Fruit fly (Drosophila melanogaster): ENCODE results near the gene Ir7e.
A peak's percentile ranks its signal among the peaks of the same experiment; 100 is the strongest.

Ir7e gene

DNA sequence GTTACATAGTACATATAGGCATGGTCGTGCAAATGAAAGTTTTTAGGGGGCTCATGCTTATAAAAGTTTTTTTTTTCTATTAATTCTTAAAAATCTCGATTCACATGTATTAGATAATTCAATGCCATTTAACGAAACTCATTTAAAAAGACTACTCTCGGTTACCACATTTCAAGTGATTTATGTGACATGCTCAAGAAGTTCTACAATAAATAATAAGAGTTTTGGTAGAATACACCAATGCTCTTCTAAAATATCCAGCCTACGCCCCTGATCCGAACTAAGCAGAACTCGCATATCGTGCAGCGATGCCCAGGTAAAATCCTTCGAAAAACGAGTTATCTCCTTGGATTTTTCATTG lies 11.0 kb upstream of the Ir7e start (continued):
- 0 out of 2 replicates have a peak, but pooled peaks have one; percentile 15 for TF ChIP-seq CG31441 (GFP tag; IDR thresholded peaks at IDR 0.05)
- TF ChIP-seq CG12391 (tag; optimal IDR thresholded peaks at IDR 0.05), result peak; percentile 30
- TF ChIP-seq D19A (tag; optimal IDR thresholded peaks at IDR 0.05), result peak; percentile 56
- peak; percentile 5 for TF ChIP-seq nmo (GFP tag; optimal IDR thresholded peaks at IDR 0.05)
- peak; percentile 1 for TF ChIP-seq CG7839 (tag; optimal IDR thresholded peaks at IDR 0.05)
- peak; percentile 17 for TF ChIP-seq CG16815 (GFP tag; optimal IDR thresholded peaks at IDR 0.05)
- TF ChIP-seq tio (GFP tag; optimal IDR thresholded peaks at IDR 0.05), result peak; percentile 6
- TF ChIP-seq insv (GFP tag; optimal IDR thresholded peaks at IDR 0.05), result peak in 1 of 2 experiments; percentile 26
- TF ChIP-seq CG33557 (GFP tag; optimal IDR thresholded peaks at IDR 0.05), result peak; percentile 8
- TF ChIP-seq cas (GFP tag; IDR thresholded peaks at IDR 0.05), result no peak
- TF ChIP-seq gsb-n (tag; optimal IDR thresholded peaks at IDR 0.05), result no peak
- TF ChIP-seq CG14710 (tag; optimal IDR thresholded peaks at IDR 0.05), result peak; percentile 17
- no peak for TF ChIP-seq prd (optimal IDR thresholded peaks at IDR 0.05)
- TF ChIP-seq prd (GFP tag; IDR thresholded peaks at IDR 0.05), result peak; percentile 64; the same call in 2 of the 3 replicates
- peak; percentile 77 for TF ChIP-seq CG15696 (tag; optimal IDR thresholded peaks at IDR 0.05)
- TF ChIP-seq CG13775 (GFP tag; optimal IDR thresholded peaks at IDR 0.05), result peak; percentile 5
- TF ChIP-seq chn (GFP tag; optimal IDR thresholded peaks at IDR 0.05), result no peak
- no peak for TF ChIP-seq D (optimal IDR thresholded peaks at IDR 0.05)
- peak; percentile 13 for TF ChIP-seq D (GFP tag; optimal IDR thresholded peaks at IDR 0.05)
- TF ChIP-seq CG2120 (GFP tag; optimal IDR thresholded peaks at IDR 0.05), result peak; percentile 14
- TF ChIP-seq usp (GFP tag; optimal IDR thresholded peaks at IDR 0.05), result no peak
- TF ChIP-seq CG10979 (tag; optimal IDR thresholded peaks at IDR 0.05), result peak; percentile 48
- peak; percentile 15 for TF ChIP-seq zen (tag; optimal IDR thresholded peaks at IDR 0.05)
- TF ChIP-seq bsh (GFP tag; optimal IDR thresholded peaks at IDR 0.05), result peak; percentile 15 to 23
- TF ChIP-seq lilli (GFP tag; optimal IDR thresholded peaks at IDR 0.05), result peak; percentile 12
- TF ChIP-seq Ets65A (GFP tag), result peak; percentile 10
- no peak for TF ChIP-seq grn (GFP tag; optimal IDR thresholded peaks at IDR 0.05)
- no peak for TF ChIP-seq Fer2 (tag; optimal IDR thresholded peaks at IDR 0.05)
- 0 out of 2 replicates have a peak, but pooled peaks have one; percentile 10 for TF ChIP-seq Ptx1 (GFP tag; IDR thresholded peaks at IDR 0.05)
- TF ChIP-seq CG18262 (tag; optimal IDR thresholded peaks at IDR 0.05), result peak; percentile 25
- no peak for TF ChIP-seq gcm2 (GFP tag; optimal IDR thresholded peaks at IDR 0.05)
- no peak for TF ChIP-seq Fer1 (GFP tag; optimal IDR thresholded peaks at IDR 0.05)
- peak; percentile 13 for TF ChIP-seq unpg (GFP tag; optimal IDR thresholded peaks at IDR 0.05)
- peak; percentile 11 for TF ChIP-seq CG7271 (tag; optimal IDR thresholded peaks at IDR 0.05)
- TF ChIP-seq CG2678 (tag; optimal IDR thresholded peaks at IDR 0.05), result peak; percentile 29
- peak in 1 of 2 experiments; percentile 25 for TF ChIP-seq chif (GFP tag; optimal IDR thresholded peaks at IDR 0.05)
- peak; percentile 5 for TF ChIP-seq CG13424 (tag; optimal IDR thresholded peaks at IDR 0.05)
- no peak for TF ChIP-seq CG6175 (GFP tag; IDR thresholded peaks at IDR 0.05)
- peak; percentile 4 for TF ChIP-seq CG2712 (tag; optimal IDR thresholded peaks at IDR 0.05)
- TF ChIP-seq CG30403 (GFP tag; optimal IDR thresholded peaks at IDR 0.05), result peak; percentile 18
